Worm (Caenorhabditis elegans) whole organism, young adult: ENCODE data around the gene F13A7.7.

Experiments
- B0019.2 ChIP-seq: fragments of 200-800 bp; sonication (Bioruptor generic); conservative IDR thresholded peaks from 2 replicates; pipeline ENCODE4 v1.3.6; 2022; ENCODE audit warnings: missing genetic modification reagents, missing genetic modification characterization, missing compliant biosample characterization
- B0336.3 ChIP-seq: fragments of 200-800 bp; sonication (Bioruptor generic); IDR thresholded peaks from 2 replicates; pipeline ENCODE4 v1.3.6; 2022; ENCODE audit warnings: missing genetic modification characterization, missing compliant biosample characterization
- C17E4.6 ChIP-seq: fragments of 200-800 bp; sonication (Bioruptor generic); IDR thresholded peaks from 2 replicates; pipeline ENCODE4 v1.3.6; 2022; ENCODE audit warnings: missing genetic modification reagents, missing genetic modification characterization, missing compliant biosample characterization
- F22D6.2 ChIP-seq: sonication (generic microtip); optimal IDR thresholded peaks from 2 replicates; lab custom pipeline; 2016; ENCODE audit warnings: mild to moderate bottlenecking, missing genetic modification characterization, missing compliant biosample characterization
- F37B4.10 ChIP-seq: fragments of 200-800 bp; sonication (Bioruptor generic); IDR thresholded peaks from 2 replicates; pipeline ENCODE4 v1.3.6; 2022; ENCODE audit warnings: missing genetic modification characterization, missing compliant biosample characterization
- F55B11.4 ChIP-seq: sonication (generic microtip); optimal IDR thresholded peaks from 2 replicates; lab custom pipeline; 2016; ENCODE audit warnings: missing compliant biosample characterization, missing genetic modification characterization, borderline replicate concordance; ENCODE audit not compliant: insufficient read depth
- F57A8.1 ChIP-seq: fragments of 200-800 bp; sonication (Bioruptor generic); optimal IDR thresholded peaks from 2 replicates; lab custom pipeline; 2018; ENCODE audit warnings: mild to moderate bottlenecking, missing genetic modification characterization, moderate library complexity, missing compliant biosample characterization
- T07F8.4 ChIP-seq: sonication (generic microtip); optimal IDR thresholded peaks from 2 replicates; lab custom pipeline; 2016; ENCODE audit warnings: mild to moderate bottlenecking, missing genetic modification characterization, moderate library complexity, missing compliant biosample characterization
- Y56A3A.18 ChIP-seq: fragments of 200-800 bp; sonication (Bioruptor generic); IDR thresholded peaks from 2 replicates; pipeline ENCODE4 v1.3.6; 2022; ENCODE audit warnings: missing genetic modification reagents, missing genetic modification characterization, missing compliant biosample characterization
- attf-3 ChIP-seq: fragments of 200-800 bp; sonication (Bioruptor generic); conservative IDR thresholded peaks from 2 replicates; pipeline ENCODE4 v1.3.6; 2022; ENCODE audit warnings: missing genetic modification reagents, missing genetic modification characterization, missing compliant biosample characterization
- attf-5 ChIP-seq: fragments of 200-800 bp; sonication (Bioruptor generic); optimal IDR thresholded peaks from 2 replicates; lab custom pipeline; 2018; ENCODE audit warnings: mild to moderate bottlenecking, missing genetic modification characterization, missing compliant biosample characterization
- bed-2 ChIP-seq: fragments of 200-800 bp; sonication (Bioruptor generic); IDR thresholded peaks from 2 replicates; pipeline ENCODE4 v1.3.6; 2022; ENCODE audit warnings: missing genetic modification reagents, missing genetic modification characterization, missing compliant biosample characterization
- cebp-1 ChIP-seq, 2 experiments: fragments of 200-800 bp in 1 of 2; sonication (Bioruptor generic) in 1 of 2; sonication (generic microtip) in 1 of 2; IDR thresholded peaks in 1 of 2; optimal IDR thresholded peaks in 1 of 2; 2 replicates each; pipeline versions ENCODE4 v1.3.6 to Lab custom; 2017 to 2022; ENCODE audit warnings: missing compliant biosample characterization in 2 of 2, missing genetic modification characterization in 2 of 2, mild to moderate bottlenecking in 1 of 2, missing genetic modification reagents in 1 of 2, moderate library complexity in 1 of 2
- ceh-100 ChIP-seq: fragments of 200-800 bp; sonication (Bioruptor generic); IDR thresholded peaks from 2 replicates; pipeline ENCODE4 v1.3.6; 2022; ENCODE audit warnings: missing genetic modification reagents, missing genetic modification characterization, missing compliant biosample characterization
- ceh-40 ChIP-seq: fragments of 200-800 bp; sonication (Bioruptor generic); IDR thresholded peaks from 2 replicates; pipeline ENCODE4 v1.3.6; 2022; ENCODE audit warnings: missing genetic modification characterization, missing compliant biosample characterization
- ceh-58 ChIP-seq: fragments of 200-800 bp; sonication (Bioruptor generic); IDR thresholded peaks from 2 replicates; pipeline ENCODE4 v1.3.6; 2022; ENCODE audit warnings: missing genetic modification characterization, missing compliant biosample characterization
- ceh-79 ChIP-seq: sonication (generic microtip); optimal IDR thresholded peaks from 2 replicates; lab custom pipeline; 2017; ENCODE audit warnings: mild to moderate bottlenecking, missing genetic modification characterization, missing compliant biosample characterization
- chd-7 ChIP-seq: sonication (generic microtip); optimal IDR thresholded peaks from 2 replicates; lab custom pipeline; 2016; ENCODE audit warnings: mild to moderate bottlenecking, missing genetic modification characterization, moderate library complexity, missing compliant biosample characterization
- dox-1 ChIP-seq: fragments of 200-800 bp; sonication (Bioruptor generic); IDR thresholded peaks from 2 replicates; pipeline ENCODE4 v1.3.6; 2022; ENCODE audit warnings: missing genetic modification reagents, missing genetic modification characterization, missing compliant biosample characterization
- dpl-1 ChIP-seq: fragments of 150-350 bp; optimal IDR thresholded peaks from 2 replicates; lab custom pipeline; 2014; ENCODE audit warnings: missing biosample characterization, missing genetic modification reagents, missing genetic modification characterization
- egl-18 ChIP-seq: fragments of 200-800 bp; sonication (Bioruptor generic); IDR thresholded peaks from 2 replicates; pipeline ENCODE4 v1.3.6; 2022; ENCODE audit warnings: missing genetic modification reagents, missing genetic modification characterization, missing compliant biosample characterization
- egl-44 ChIP-seq: fragments of 200-800 bp; sonication (Bioruptor generic); IDR thresholded peaks from 2 replicates; pipeline ENCODE4 v1.3.6; 2022; ENCODE audit warnings: missing genetic modification reagents, missing genetic modification characterization, missing compliant biosample characterization
- gei-17 ChIP-seq: fragments of 200-800 bp; sonication (Bioruptor generic); optimal IDR thresholded peaks from 2 replicates; lab custom pipeline; 2018; ENCODE audit warnings: mild to moderate bottlenecking, missing genetic modification characterization, missing compliant biosample characterization
- hmg-1.2 ChIP-seq: fragments of 200-800 bp; sonication (Bioruptor generic); IDR thresholded peaks from 2 replicates; pipeline ENCODE4 v1.3.6; 2022; ENCODE audit warnings: missing genetic modification reagents, missing genetic modification characterization, missing compliant biosample characterization
- let-607 ChIP-seq, 2 experiments: fragments of 200-800 bp in 1 of 2; sonication (Bioruptor generic) in 1 of 2; sonication (generic microtip) in 1 of 2; optimal IDR thresholded peaks; 2 replicates each; lab custom pipeline; 2016 to 2018; ENCODE audit warnings: mild to moderate bottlenecking in 2 of 2, missing compliant biosample characterization in 2 of 2, missing genetic modification characterization in 2 of 2, moderate library complexity in 2 of 2, missing genotype in 1 of 2
- lin-26 ChIP-seq: fragments of 200-800 bp; sonication (Bioruptor generic); IDR thresholded peaks from 2 replicates; pipeline ENCODE4 v1.3.6; 2022; ENCODE audit warnings: missing genetic modification reagents, missing genetic modification characterization, missing compliant biosample characterization
- lin-54 ChIP-seq: fragments of 200-800 bp; sonication (Bioruptor generic); optimal IDR thresholded peaks from 2 replicates; lab custom pipeline; 2018; ENCODE audit warnings: mild to moderate bottlenecking, missing genetic modification characterization, missing compliant biosample characterization
- lsl-1 ChIP-seq: fragments of 200-800 bp; sonication (Bioruptor generic); optimal IDR thresholded peaks from 2 replicates; lab custom pipeline; 2018; ENCODE audit warnings: mild to moderate bottlenecking, missing genetic modification characterization, moderate library complexity, missing compliant biosample characterization
- madf-6 ChIP-seq: fragments of 200-800 bp; sonication (Bioruptor generic); IDR thresholded peaks from 2 replicates; pipeline ENCODE4 v1.3.6; 2022; ENCODE audit warnings: missing genetic modification reagents, missing genetic modification characterization, missing compliant biosample characterization
- nfya-1 ChIP-seq: sonication (generic microtip); optimal IDR thresholded peaks from 2 replicates; lab custom pipeline; 2017; ENCODE audit warnings: antibody characterized with exemption, missing compliant biosample characterization, missing genetic modification characterization, borderline replicate concordance; ENCODE audit not compliant: insufficient read depth
- nhr-179 ChIP-seq: sonication (generic microtip); optimal IDR thresholded peaks from 2 replicates; lab custom pipeline; 2016; ENCODE audit warnings: mild to moderate bottlenecking, missing genetic modification characterization, missing compliant biosample characterization
- nhr-80 ChIP-seq: sonication (generic microtip); optimal IDR thresholded peaks from 2 replicates; lab custom pipeline; 2016; ENCODE audit warnings: missing genetic modification characterization, missing compliant biosample characterization
- rec-8 ChIP-seq, 2 experiments: sonication (generic microtip); optimal IDR thresholded peaks; 2 replicates each; lab custom pipeline; 2016; ENCODE audit warnings: mild to moderate bottlenecking in 2 of 2, missing genetic modification characterization in 2 of 2, missing genetic modification reagents in 2 of 2, missing genotype in 2 of 2, missing biosample characterization in 1 of 2, missing compliant biosample characterization in 1 of 2, moderate library complexity in 1 of 2
- snpc-1.3 ChIP-seq: sonication (generic microtip); optimal IDR thresholded peaks from 2 replicates; lab custom pipeline; 2017; ENCODE audit warnings: missing genetic modification characterization, mild to moderate bottlenecking, missing compliant biosample characterization, antibody characterized with exemption, moderate library complexity, missing genotype, missing genetic modification reagents; ENCODE audit not compliant: insufficient read depth
- unc-130 ChIP-seq: sonication (generic microtip); optimal IDR thresholded peaks from 2 replicates; lab custom pipeline; 2016; ENCODE audit warnings: missing genetic modification reagents, missing genetic modification characterization, missing compliant biosample characterization
- ztf-18 ChIP-seq: sonication (generic microtip); optimal IDR thresholded peaks from 2 replicates; lab custom pipeline; 2016; ENCODE audit warnings: missing genotype, mild to moderate bottlenecking, missing genetic modification characterization, missing compliant biosample characterization
- ztf-3 ChIP-seq: fragments of 200-800 bp; sonication (Bioruptor generic); optimal IDR thresholded peaks from 2 replicates; lab custom pipeline; 2018; ENCODE audit warnings: mild to moderate bottlenecking, missing genetic modification characterization, missing compliant biosample characterization
- ztf-6 ChIP-seq: fragments of 200-800 bp; sonication (Bioruptor generic); IDR thresholded peaks from 2 replicates; pipeline ENCODE4 v1.3.6; 2022; ENCODE audit warnings: missing genetic modification reagents, missing genetic modification characterization, missing compliant biosample characterization

F13A7.7 gene

DNA sequence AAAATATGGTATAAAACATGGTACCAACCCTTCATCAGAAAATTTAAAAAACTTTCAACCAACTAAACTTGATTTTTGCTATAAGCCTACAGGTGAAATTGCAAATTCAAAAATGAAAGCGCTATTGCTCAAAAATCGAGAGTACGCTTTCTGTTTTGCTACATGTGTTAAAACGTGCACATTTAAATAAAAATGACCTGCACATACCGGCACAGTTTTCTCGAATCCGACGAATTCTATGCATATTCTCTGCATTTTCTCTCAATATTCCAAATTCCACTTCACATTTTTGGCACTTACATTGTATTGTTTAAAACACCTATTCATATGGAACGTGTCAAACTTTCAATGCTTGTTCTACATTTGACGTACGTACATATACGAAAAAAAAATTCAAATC, 26.9 kb upstream of the F13A7.7 start, which contains the start of gene srh-145:
Gene srh-145, plus strand, starts transcription at position 193 of the 400 bp plus-strand sequence.
- no peak for TF ChIP-seq snpc-1.3 (tag; lab: Kevin White, UChicago)
- no peak for TF ChIP-seq unc-130 (GFP tag; lab: Kevin White, UChicago)
- TF ChIP-seq gei-17 (GFP tag; lab: Kevin White, UChicago) = no peak
- TF ChIP-seq madf-6 = no peak
- no peak for TF ChIP-seq ceh-100 (GFP tag; lab: Robert Waterston, UW)
- no peak for TF ChIP-seq egl-18
- TF ChIP-seq nhr-179 (tag; lab: Kevin White, UChicago) = no peak
- no peak for TF ChIP-seq chd-7 (tag; lab: Kevin White, UChicago)
- no peak for TF ChIP-seq ceh-40 (GFP tag; lab: Robert Waterston, UW)
- TF ChIP-seq ztf-3 = no peak
- no peak for TF ChIP-seq nhr-80 (tag; lab: Kevin White, UChicago)
- no peak for TF ChIP-seq ztf-6 (GFP tag; lab: Robert Waterston, UW)
- no peak for TF ChIP-seq egl-44

DNA sequence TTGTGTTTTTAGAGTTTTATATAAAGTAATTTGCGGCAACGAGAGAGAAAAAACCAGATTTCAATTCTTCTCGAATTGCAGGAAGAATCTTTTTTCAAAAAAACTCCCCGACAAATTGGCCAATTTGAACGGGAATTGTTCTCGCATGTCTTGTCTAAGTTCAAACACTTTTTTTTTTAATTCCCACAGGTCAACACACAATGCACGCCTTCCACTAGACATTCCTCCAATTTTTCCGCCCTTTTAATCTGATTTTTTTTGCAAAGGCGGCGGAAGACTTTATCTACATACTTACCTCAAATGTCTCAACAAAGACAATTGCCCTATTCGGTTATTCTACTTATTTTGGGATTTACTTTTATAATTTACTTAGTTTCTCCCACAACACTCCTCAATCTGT, 24.0 kb upstream of the F13A7.7 start, which contains the start of gene F26D2.3:
Gene F26D2.3, plus strand, starts transcription at position 301 of the 400 bp plus-strand sequence.
- TF ChIP-seq rec-8 (tag; optimal IDR thresholded peaks at IDR 0.05; lab: Kevin White, UChicago) (no peak), F37B4.10 (GFP tag; lab: Robert Waterston, UW) (no peak), nfya-1 (no peak), bed-2 (GFP tag; lab: Robert Waterston, UW) (no peak), hmg-1.2 (GFP tag; lab: Robert Waterston, UW) (no peak), ztf-18 (tag; lab: Kevin White, UChicago) (no peak), dox-1 (GFP tag; lab: Robert Waterston, UW) (no peak), ceh-79 (tag; lab: Kevin White, UChicago) (no peak), C17E4.6 (GFP tag; lab: Robert Waterston, UW) (no peak), T07F8.4 (tag; lab: Kevin White, UChicago) (no peak), unc-130 (GFP tag; lab: Kevin White, UChicago) (no peak), let-607 (tag; optimal IDR thresholded peaks at IDR 0.05; lab: Kevin White, UChicago) (no peak), ceh-58 (no peak), egl-44 (no peak), B0336.3 (GFP tag; lab: Robert Waterston, UW) (no peak), lin-26 (GFP tag; lab: Robert Waterston, UW) (no peak), F22D6.2 (no peak), F55B11.4 (no peak), attf-5 (GFP tag; lab: Kevin White, UChicago) (no peak)

DNA sequence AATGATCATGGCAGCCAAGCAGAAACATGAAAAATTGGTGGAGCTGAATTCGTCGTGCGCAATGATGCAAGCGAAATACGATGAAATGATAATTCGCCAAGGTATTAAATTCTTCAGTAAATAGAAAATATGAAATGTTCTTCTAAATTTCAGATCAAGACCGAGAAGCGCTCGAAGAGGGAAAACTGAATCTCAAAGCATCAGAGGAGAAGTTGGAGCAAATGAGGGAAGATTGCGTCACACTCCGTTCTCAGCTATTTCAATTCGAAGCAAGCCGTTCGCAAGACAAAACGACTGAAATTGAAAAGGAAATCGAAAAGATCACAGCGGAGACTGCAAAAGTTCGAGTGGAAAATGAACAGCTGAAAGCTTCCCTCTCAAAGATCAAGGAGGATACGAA, 22.7 kb upstream of the F13A7.7 start:
- TF ChIP-seq attf-3 (no peak), nfya-1 (no peak), B0019.2 (GFP tag; lab: Robert Waterston, UW) (no peak), cebp-1 (GFP tag; IDR thresholded peaks at IDR 0.05; lab: Robert Waterston, UW) (no peak), cebp-1 (tag; optimal IDR thresholded peaks at IDR 0.05; lab: Kevin White, UChicago) (no peak), F57A8.1 (GFP tag; lab: Kevin White, UChicago) (no peak), dpl-1 (GFP tag; lab: Kevin White, UChicago) (no peak), lin-54 (no peak), lsl-1 (GFP tag; lab: Kevin White, UChicago) (no peak), Y56A3A.18 (GFP tag; lab: Robert Waterston, UW) (no peak), egl-18 (no peak)
